Worm (Caenorhabditis elegans): ENCODE data around the gene ampd-1.
A peak's percentile ranks its signal among the peaks of the same experiment; 100 is the strongest.

DNA sequence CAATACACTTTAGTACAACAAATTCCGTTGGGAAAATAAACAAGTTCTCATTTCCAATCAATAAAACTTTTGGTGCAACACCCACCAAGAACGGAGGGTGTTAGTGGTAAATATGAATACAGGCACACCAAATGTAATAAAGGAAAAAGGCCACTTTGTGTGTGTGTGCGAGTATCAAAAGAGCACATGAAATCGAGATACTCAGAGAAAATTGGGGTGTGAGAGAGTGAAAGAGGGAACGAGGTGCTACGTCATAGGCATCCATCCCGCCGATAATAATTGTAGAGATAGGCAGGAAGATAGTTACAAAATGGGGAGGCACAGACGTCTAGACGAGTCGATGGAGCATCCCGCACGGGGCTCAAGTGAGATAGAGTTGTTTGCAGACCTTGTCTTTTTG is 24.6 kb downstream of the ampd-1 start:
- TF ChIP-seq pqm-1 (tag; optimal IDR thresholded peaks at IDR 0.05) (peak; percentile 25), nfya-1 (tag; optimal IDR thresholded peaks at IDR 0.05; ENCODE audit: insufficient read depth) (peak; percentile 26), skn-1 (tag; optimal IDR thresholded peaks at IDR 0.05) (no peak)
